Fruit fly (Drosophila melanogaster) S2 (cell line): ENCODE measurements around the gene CG31659.

ENCODE experiments used
- CG8478 ChIP-seq: fragments of >200 bp; optimal IDR thresholded peaks from 2 replicates; lab custom pipeline; 2018
- CTCF ChIP-seq, 2 experiments: fragments of >200 bp; optimal IDR thresholded peaks; 2 replicates each; lab custom pipeline; 2018

The CG31659 gene

dm6 chr2L:1359690-1360089 lies at the start of gene CG31659:
TSS of gene CG31659 (minus strand) at chr2L:1359790.
- TF ChIP-seq CTCF (optimal IDR thresholded peaks at IDR 0.05; lab: Kevin White, UChicago) = no peak
- no peak for TF ChIP-seq CG8478 (lab: Kevin White, UChicago)

dm6 chr2L:1405573-1405972 lies 46.0 kb upstream of the CG31659 start:
- TF ChIP-seq CG8478 (lab: Kevin White, UChicago) (no peak), CTCF (optimal IDR thresholded peaks at IDR 0.05; lab: Kevin White, UChicago) (no peak)

dm6 chr2L:1404896-1405453 lies 45.4 kb upstream of the CG31659 start:
- TF ChIP-seq CTCF (optimal IDR thresholded peaks at IDR 0.05; lab: Kevin White, UChicago) (no peak), CG8478 (lab: Kevin White, UChicago) (no peak)

- no peak for TF ChIP-seq CTCF (optimal IDR thresholded peaks at IDR 0.05; lab: Kevin White, UChicago)
- no peak for TF ChIP-seq CG8478 (lab: Kevin White, UChicago)
These were observed 43.1 kb upstream of the CG31659 start for dm6 chr2L:1402728-1403127.

dm6 chr2L:1399434-1399833 lies 39.8 kb upstream of the CG31659 start:
- TF ChIP-seq CG8478 (lab: Kevin White, UChicago) (no peak), CTCF (optimal IDR thresholded peaks at IDR 0.05; lab: Kevin White, UChicago) (no peak)

dm6 chr2L:1393611-1394010 lies 34.0 kb upstream of the CG31659 start:
- TF ChIP-seq CTCF (optimal IDR thresholded peaks at IDR 0.05; lab: Kevin White, UChicago) = no peak
- no peak for TF ChIP-seq CG8478 (lab: Kevin White, UChicago)

dm6 chr2L:1390271-1390670 lies 30.7 kb upstream of the CG31659 start:
- TF ChIP-seq CTCF (optimal IDR thresholded peaks at IDR 0.05; lab: Kevin White, UChicago) = no peak
- TF ChIP-seq CG8478 (lab: Kevin White, UChicago) = no peak

dm6 chr2L:1387811-1388210 lies 28.2 kb upstream of the CG31659 start:
- no peak for TF ChIP-seq CG8478 (lab: Kevin White, UChicago)
- no peak for TF ChIP-seq CTCF (optimal IDR thresholded peaks at IDR 0.05; lab: Kevin White, UChicago)

- TF ChIP-seq CG8478 (lab: Kevin White, UChicago) (no peak), CTCF (optimal IDR thresholded peaks at IDR 0.05; lab: Kevin White, UChicago) (no peak)
These were observed 26.9 kb upstream of the CG31659 start for dm6 chr2L:1386512-1386911.

dm6 chr2L:1377635-1378034 lies 18.0 kb upstream of the CG31659 start:
- TF ChIP-seq CG8478 (lab: Kevin White, UChicago) (no peak), CTCF (optimal IDR thresholded peaks at IDR 0.05; lab: Kevin White, UChicago) (no peak)

dm6 chr2L:1367696-1368095 lies 8.1 kb upstream of the CG31659 start, which contains the start of gene CG14346:
TSS of gene CG14346 (plus strand) at chr2L:1367996.
- TF ChIP-seq CTCF (optimal IDR thresholded peaks at IDR 0.05; lab: Kevin White, UChicago) = no peak
- TF ChIP-seq CG8478 (lab: Kevin White, UChicago) = no peak

- TF ChIP-seq CTCF (optimal IDR thresholded peaks at IDR 0.05; lab: Kevin White, UChicago) = no peak
- no peak for TF ChIP-seq CG8478 (lab: Kevin White, UChicago)
These were observed 5.4 kb upstream of the CG31659 start for dm6 chr2L:1365037-1365436.

- TF ChIP-seq CG8478 (lab: Kevin White, UChicago) = no peak
- peak; percentile 65 to 82 for TF ChIP-seq CTCF (optimal IDR thresholded peaks at IDR 0.05; lab: Kevin White, UChicago)
These were observed 2.4 kb upstream of the CG31659 start, which contains the start of gene NLaz for dm6 chr2L:1361771-1362632. TSS of gene NLaz (minus strand) at chr2L:1361821.

- TF ChIP-seq CTCF (optimal IDR thresholded peaks at IDR 0.05; lab: Kevin White, UChicago) = no peak
These were observed 3.8 kb downstream of the CG31659 start, which contains the start of gene CG5565 for dm6 chr2L:1355824-1356223. TSS of gene CG5565 (minus strand) at chr2L:1355924.

dm6 chr2L:1354819-1355218 lies 4.8 kb downstream of the CG31659 start, which contains the start of gene CG31924:
TSS of gene CG31924 (minus strand) at chr2L:1354919.
- TF ChIP-seq CTCF (optimal IDR thresholded peaks at IDR 0.05; lab: Kevin White, UChicago) (no peak), CG8478 (lab: Kevin White, UChicago) (no peak)
